Worm (Caenorhabditis elegans): Measurements from ENCODE around the gene ppm-1.A.

- no peak for TF ChIP-seq nhr-237 (tag; optimal IDR thresholded peaks at IDR 0.05)
- no peak for TF ChIP-seq hif-1 (tag; optimal IDR thresholded peaks at IDR 0.05)
- TF ChIP-seq lim-7 (GFP tag; IDR thresholded peaks at IDR 0.05) = no peak
- TF ChIP-seq dpl-1 (GFP tag; optimal IDR thresholded peaks at IDR 0.05) = no peak
- no peak for TF ChIP-seq dve-1 (tag; optimal IDR thresholded peaks at IDR 0.05; ENCODE audit: insufficient read depth)
- no peak for TF ChIP-seq zag-1 (tag; optimal IDR thresholded peaks at IDR 0.05)
- TF ChIP-seq snpc-4 (tag; optimal IDR thresholded peaks at IDR 0.05) = no peak
- no peak for TF ChIP-seq ceh-32 (tag; optimal IDR thresholded peaks at IDR 0.05; ENCODE audit: poor library complexity)
- TF ChIP-seq aly-2 (tag; optimal IDR thresholded peaks at IDR 0.05) = no peak
- TF ChIP-seq ceh-28 (tag; optimal IDR thresholded peaks at IDR 0.05) = no peak
- TF ChIP-seq mep-1 (tag; optimal IDR thresholded peaks at IDR 0.05) = no peak
- TF ChIP-seq nhr-48 (tag; optimal IDR thresholded peaks at IDR 0.05) = no peak
- no peak for TF ChIP-seq fos-1 (tag; optimal IDR thresholded peaks at IDR 0.05)
Measured at ce11 chrV:10496733-10497132, 39.5 kb downstream of the ppm-1.A start, which contains the start of gene C35A5.4.

Data from whole organism, L4 larva.